Fruit fly (Drosophila melanogaster) whole organism, larva: ENCODE measurements around the gene CG15625.

Experiments used
- noc ChIP-seq: fragments of 200-800 bp; sonication (Bioruptor generic); optimal IDR thresholded peaks from 3 replicates; lab custom pipeline; 2019; ENCODE audit warnings: missing biosample characterization, mild to moderate bottlenecking, missing genetic modification characterization, moderate library complexity

Gene CG15625

dm6 chr2L:4889451-4890045, at the start of gene CG15625:
Gene CG15625 (plus strand): TSS chr2L:4889995.
- TF ChIP-seq noc (tag; lab: Kevin White, UChicago) = no peak

dm6 chr2L:4846629-4847125, 43.1 kb upstream of the CG15625 start:
- no peak for TF ChIP-seq noc (tag; lab: Kevin White, UChicago)

- no peak for TF ChIP-seq noc (tag; lab: Kevin White, UChicago)
These were observed 42.5 kb upstream of the CG15625 start, which contains the start of the genes mxt and CG11927 for dm6 chr2L:4847191-4847853. Gene mxt (minus strand): TSS chr2L:4847295. Gene CG11927 (plus strand): TSS chr2L:4847766.

- TF ChIP-seq noc (tag; lab: Kevin White, UChicago) = peak; percentile 94
These were observed 39.4 kb upstream of the CG15625 start, which contains the start of the genes mRpS2 and Mon1 for dm6 chr2L:4850356-4850755. Gene mRpS2 (minus strand): TSS chr2L:4850419. Gene Mon1 (plus strand): TSS chr2L:4850641.

dm6 chr2L:4852605-4853102, 37.1 kb upstream of the CG15625 start, which contains the start of gene smog:
Gene smog (plus strand): TSS chr2L:4852864.
- TF ChIP-seq noc (tag; lab: Kevin White, UChicago) = no peak

- TF ChIP-seq noc (tag; lab: Kevin White, UChicago) = no peak
These were observed 35.0 kb upstream of the CG15625 start for dm6 chr2L:4854822-4855221.

dm6 chr2L:4856118-4856517, 33.7 kb upstream of the CG15625 start:
- TF ChIP-seq noc (tag; lab: Kevin White, UChicago) = peak; percentile 17

- no peak for TF ChIP-seq noc (tag; lab: Kevin White, UChicago)
These were observed 28.3 kb upstream of the CG15625 start for dm6 chr2L:4861503-4861902.

- no peak for TF ChIP-seq noc (tag; lab: Kevin White, UChicago)
These were observed 24.4 kb upstream of the CG15625 start for dm6 chr2L:4865400-4865799.

- no peak for TF ChIP-seq noc (tag; lab: Kevin White, UChicago)
These were observed 21.4 kb upstream of the CG15625 start for dm6 chr2L:4868383-4868782.

- no peak for TF ChIP-seq noc (tag; lab: Kevin White, UChicago)
These were observed 7.4 kb upstream of the CG15625 start for dm6 chr2L:4882131-4883022.

dm6 chr2L:4883023-4883392, 6.8 kb upstream of the CG15625 start, which contains the start of the genes Cf2 and CG3008:
Gene Cf2 (minus strand): TSS chr2L:4883107.
Gene CG3008 (plus strand): TSS chr2L:4883298.
- TF ChIP-seq noc (tag; lab: Kevin White, UChicago) = no peak

dm6 chr2L:4886132-4886531, 3.7 kb upstream of the CG15625 start:
- no peak for TF ChIP-seq noc (tag; lab: Kevin White, UChicago)

dm6 chr2L:4886645-4887044, 3.1 kb upstream of the CG15625 start:
- TF ChIP-seq noc (tag; lab: Kevin White, UChicago) = no peak
